Fruit fly (Drosophila melanogaster): ENCODE data around the gene NimA.

NimA gene

dm6 chr2L:13977073-13977472 is 19.7 kb downstream of the NimA start, which contains the start of gene Cyp28a5 (continued):
- TF ChIP-seq danr (GFP tag; IDR thresholded peaks at IDR 0.05) (no peak), Blimp-1 (GFP tag; optimal IDR thresholded peaks at IDR 0.05) (peak; percentile 13), CG2120 (GFP tag; optimal IDR thresholded peaks at IDR 0.05) (no peak), Med (GFP tag) (peak; percentile 76), zen (tag; optimal IDR thresholded peaks at IDR 0.05) (no peak), mirr (GFP tag; optimal IDR thresholded peaks at IDR 0.05) (peak; percentile 12), ftz-f1 (GFP tag; optimal IDR thresholded peaks at IDR 0.05) (peak; percentile 43), pb (GFP tag; optimal IDR thresholded peaks at IDR 0.05) (no peak), bcd (GFP tag; optimal IDR thresholded peaks at IDR 0.05) (no peak), cwo (GFP tag; optimal IDR thresholded peaks at IDR 0.05) (no peak), Trl (optimal IDR thresholded peaks at IDR 0.05) (peak; percentile 31 to 40), Trl (GFP tag; optimal IDR thresholded peaks at IDR 0.05) (no peak), chinmo (GFP tag; IDR thresholded peaks at IDR 0.05; ENCODE audit: partially characterized antibody) (peak; percentile 80; the same call in 1 of the 4 replicates), Poxn (GFP tag; IDR thresholded peaks at IDR 0.05) (no peak), CG12071 (GFP tag; optimal IDR thresholded peaks at IDR 0.05) (no peak), CG8944 (GFP tag; optimal IDR thresholded peaks at IDR 0.05) (no peak), ATbp (GFP tag; optimal IDR thresholded peaks at IDR 0.05) (no peak), CG8765 (GFP tag; IDR thresholded peaks at IDR 0.05) (no peak), CG16813 (GFP tag; IDR thresholded peaks at IDR 0.05; ENCODE audit: partially characterized antibody) (no peak), Sox100B (GFP tag; optimal IDR thresholded peaks at IDR 0.05) (no peak)

- no peak for TF ChIP-seq chif (GFP tag; optimal IDR thresholded peaks at IDR 0.05)
- no peak for TF ChIP-seq Atf-2 (GFP tag; optimal IDR thresholded peaks at IDR 0.05)
- TF ChIP-seq CG12219 (GFP tag; optimal IDR thresholded peaks at IDR 0.05): no peak
- no peak for TF ChIP-seq MESR4 (GFP tag; optimal IDR thresholded peaks at IDR 0.05)
- no peak for TF ChIP-seq Meics (GFP tag; optimal IDR thresholded peaks at IDR 0.05)
- TF ChIP-seq CG13624 (GFP tag; optimal IDR thresholded peaks at IDR 0.05): no peak
- TF ChIP-seq Rx (GFP tag; IDR thresholded peaks at IDR 0.05): no peak
- no peak for TF ChIP-seq vvl (GFP tag; IDR thresholded peaks at IDR 0.05)
Observed at dm6 chr2L:13979826-13980225, 22.5 kb downstream of the NimA start, which contains the start of gene NimC2. NimC2 (plus strand) TSS chr2L:13980126.

DNA sequence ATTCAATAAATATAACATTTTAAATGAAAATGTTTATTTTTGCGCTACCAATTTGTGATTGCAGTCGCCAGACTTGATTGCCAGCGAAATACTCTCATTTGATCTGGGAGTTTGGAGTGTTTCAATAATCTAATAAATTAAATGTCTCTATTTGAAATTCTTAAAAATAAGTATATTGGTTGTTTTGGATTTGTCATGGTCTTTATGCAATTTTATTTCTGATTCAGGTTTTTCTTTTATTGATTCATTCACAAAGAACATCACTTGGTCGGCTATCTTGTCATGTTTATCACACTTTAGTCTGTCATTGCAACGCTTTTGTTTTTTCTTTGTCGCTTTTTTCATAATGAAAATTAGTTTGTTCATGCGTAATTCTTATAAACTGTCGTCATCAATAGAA is 41.6 kb downstream of the NimA start:
- no peak for TF ChIP-seq dmrt11E (tag; optimal IDR thresholded peaks at IDR 0.05)
- no peak for TF ChIP-seq phol (tag; optimal IDR thresholded peaks at IDR 0.05)
- no peak for TF ChIP-seq da (GFP tag; optimal IDR thresholded peaks at IDR 0.05)
- no peak for TF ChIP-seq Bteb2 (GFP tag; optimal IDR thresholded peaks at IDR 0.05)
- no peak for TF ChIP-seq CoRest (tag; optimal IDR thresholded peaks at IDR 0.05)
- no peak for TF ChIP-seq Doc2 (GFP tag; IDR thresholded peaks at IDR 0.05)
- TF ChIP-seq Hr39 (optimal IDR thresholded peaks at IDR 0.05): no peak
- TF ChIP-seq gcm2 (GFP tag; optimal IDR thresholded peaks at IDR 0.05): no peak
- TF ChIP-seq Drgx (GFP tag; IDR thresholded peaks at IDR 0.05): peak; percentile 68; the same call in 1 of the 2 replicates
- peak; percentile 92 for TF ChIP-seq Ets65A (GFP tag)

- TF ChIP-seq CG34422 (GFP tag; IDR thresholded peaks at IDR 0.05) (no peak), sima (GFP tag; optimal IDR thresholded peaks at IDR 0.05) (no peak), slbo (GFP tag; IDR thresholded peaks at IDR 0.05) (no peak), CG17361 (GFP tag; IDR thresholded peaks at IDR 0.05) (no peak), trh (GFP tag; optimal IDR thresholded peaks at IDR 0.05) (no peak), CG10267 (tag; optimal IDR thresholded peaks at IDR 0.05) (no peak), Xbp1 (GFP tag; optimal IDR thresholded peaks at IDR 0.05) (no peak), CG9215 (GFP tag; IDR thresholded peaks at IDR 0.05) (peak; percentile 10; the same call in 1 of the 2 replicates), CG3065 (GFP tag; optimal IDR thresholded peaks at IDR 0.05) (no peak), Scr (GFP tag; IDR thresholded peaks at IDR 0.05; ENCODE audit: partially characterized antibody) (no peak), CG34376 (GFP tag; optimal IDR thresholded peaks at IDR 0.05) (no peak), CG11504 (tag; optimal IDR thresholded peaks at IDR 0.05) (peak; percentile 95), Dip3 (GFP tag; optimal IDR thresholded peaks at IDR 0.05) (no peak)
Observed at dm6 chr2L:14001078-14001477, 43.7 kb downstream of the NimA start, which contains the start of gene rk. rk (minus strand) TSS chr2L:14001248.
